Worm (Caenorhabditis elegans) whole organism, early embryonic: ENCODE measurements around the gene istr-1.

ENCODE experiments used
- B0310.2 ChIP-seq: sonication (generic microtip); optimal IDR thresholded peaks from 2 replicates; lab custom pipeline; 2016; ENCODE audit warnings: mild to moderate bottlenecking, missing genetic modification characterization, missing compliant biosample characterization
- F13C5.2 ChIP-seq: sonication (generic microtip); optimal IDR thresholded peaks from 2 replicates; lab custom pipeline; 2017; ENCODE audit warnings: mild to moderate bottlenecking, missing genetic modification characterization, inconsistent platforms, missing compliant biosample characterization
- aly-1 ChIP-seq: sonication (generic microtip); optimal IDR thresholded peaks from 2 replicates; lab custom pipeline; 2016; ENCODE audit warnings: missing genetic modification characterization, missing compliant biosample characterization
- ama-1 ChIP-seq: fragments of 150-350 bp; optimal IDR thresholded peaks from 2 replicates; lab custom pipeline; 2014
- ceh-13 ChIP-seq: fragments of 200-800 bp; sonication (Bioruptor generic); optimal IDR thresholded peaks from 2 replicates; lab custom pipeline; 2018; ENCODE audit warnings: mild to moderate bottlenecking, missing genetic modification characterization, missing compliant biosample characterization
- ceh-36 ChIP-seq: sonication (generic microtip); optimal IDR thresholded peaks from 2 replicates; lab custom pipeline; 2016; ENCODE audit warnings: missing genetic modification characterization, inconsistent platforms, missing compliant biosample characterization
- ets-7 ChIP-seq: sonication (generic microtip); optimal IDR thresholded peaks from 2 replicates; lab custom pipeline; 2016; ENCODE audit warnings: missing genotype, missing genetic modification characterization, missing compliant biosample characterization
- flt-1 ChIP-seq: fragments of 200-800 bp; sonication (Bioruptor generic); IDR thresholded peaks from 2 replicates; pipeline ENCODE4 v1.3.6; 2022; ENCODE audit warnings: missing genetic modification characterization, missing compliant biosample characterization
- hmbx-1 ChIP-seq: sonication (generic microtip); optimal IDR thresholded peaks from 2 replicates; lab custom pipeline; 2016; ENCODE audit warnings: mild to moderate bottlenecking, missing genetic modification characterization, missing compliant biosample characterization
- hmg-4 ChIP-seq: fragments of 200-800 bp; sonication (Bioruptor generic); optimal IDR thresholded peaks from 2 replicates; lab custom pipeline; 2018; ENCODE audit warnings: mild to moderate bottlenecking, missing genetic modification characterization, missing compliant biosample characterization
- hnd-1 ChIP-seq: sonication (generic microtip); optimal IDR thresholded peaks from 2 replicates; lab custom pipeline; 2016; ENCODE audit warnings: missing genetic modification characterization, missing compliant biosample characterization
- pes-1 ChIP-seq: fragments of 200-800 bp; sonication (Bioruptor generic); IDR thresholded peaks from 2 replicates; pipeline ENCODE4 v1.3.6; 2022; ENCODE audit warnings: missing genetic modification reagents, missing genetic modification characterization, missing compliant biosample characterization
- scrt-1 ChIP-seq: fragments of 200-800 bp; sonication (Bioruptor generic); IDR thresholded peaks from 2 replicates; pipeline ENCODE4 v1.3.6; 2022; ENCODE audit warnings: missing genetic modification characterization, missing compliant biosample characterization
- sea-1 ChIP-seq: fragments of 200-800 bp; sonication (Bioruptor generic); conservative IDR thresholded peaks from 2 replicates; pipeline ENCODE4 v1.3.6; 2022; ENCODE audit warnings: missing genetic modification characterization, missing compliant biosample characterization
- tbx-11 ChIP-seq: fragments of 200-800 bp; sonication (Bioruptor generic); IDR thresholded peaks from 2 replicates; pipeline ENCODE4 v1.3.6; 2022; ENCODE audit warnings: missing genetic modification characterization, missing compliant biosample characterization
- tbx-37 ChIP-seq: fragments of 200-800 bp; sonication (Bioruptor generic); conservative IDR thresholded peaks from 2 replicates; pipeline ENCODE4 v1.3.6; 2022; ENCODE audit warnings: missing genetic modification reagents, missing genetic modification characterization, missing compliant biosample characterization
- tra-4 ChIP-seq: sonication (generic microtip); optimal IDR thresholded peaks from 2 replicates; lab custom pipeline; 2017; ENCODE audit warnings: missing genetic modification characterization, missing compliant biosample characterization

The istr-1 gene

ce11 chrV:12663386-12663785, 34.3 kb upstream of the istr-1 start:
- TF ChIP-seq scrt-1, result no peak
- no peak for TF ChIP-seq tra-4 (tag; lab: Kevin White, UChicago)
- TF ChIP-seq sea-1 (GFP tag; lab: Robert Waterston, UW), result no peak

- TF ChIP-seq flt-1 (GFP tag; lab: Robert Waterston, UW) (no peak), hnd-1 (tag; lab: Kevin White, UChicago) (no peak), B0310.2 (tag; lab: Kevin White, UChicago) (no peak), tbx-11 (GFP tag; lab: Robert Waterston, UW) (no peak)
Observed at ce11 chrV:12667397-12667796, 30.3 kb upstream of the istr-1 start.

- no peak for TF ChIP-seq F13C5.2
- no peak for TF ChIP-seq tra-4 (tag; lab: Kevin White, UChicago)
- no peak for TF ChIP-seq ets-7
- no peak for TF ChIP-seq ama-1
- TF ChIP-seq tbx-37, result no peak
- no peak for TF ChIP-seq hmbx-1
- TF ChIP-seq ceh-36 (tag; lab: Kevin White, UChicago), result no peak
- no peak for TF ChIP-seq hmg-4 (GFP tag; lab: Kevin White, UChicago)
- no peak for TF ChIP-seq pes-1
- no peak for TF ChIP-seq scrt-1
- no peak for TF ChIP-seq aly-1
- no peak for TF ChIP-seq flt-1 (GFP tag; lab: Robert Waterston, UW)
- no peak for TF ChIP-seq sea-1 (GFP tag; lab: Robert Waterston, UW)
- TF ChIP-seq B0310.2 (tag; lab: Kevin White, UChicago), result no peak
- no peak for TF ChIP-seq tbx-11 (GFP tag; lab: Robert Waterston, UW)
- no peak for TF ChIP-seq hnd-1 (tag; lab: Kevin White, UChicago)
- no peak for TF ChIP-seq ceh-13 (GFP tag; lab: Kevin White, UChicago)
Observed at ce11 chrV:12667926-12668325, 29.7 kb upstream of the istr-1 start, which contains the start of gene W05B10.4. Gene W05B10.4 (plus strand): TSS chrV:12668226.

- TF ChIP-seq tbx-11 (GFP tag; lab: Robert Waterston, UW) (no peak), ets-7 (no peak), flt-1 (GFP tag; lab: Robert Waterston, UW) (no peak), ceh-13 (GFP tag; lab: Kevin White, UChicago) (no peak), hmg-4 (GFP tag; lab: Kevin White, UChicago) (no peak), tra-4 (tag; lab: Kevin White, UChicago) (no peak)
Observed at ce11 chrV:12670607-12671006, 27.1 kb upstream of the istr-1 start, which contains the start of gene srx-116. Gene srx-116 (plus strand): TSS chrV:12670907.

- no peak for TF ChIP-seq ama-1
- no peak for TF ChIP-seq ceh-13 (GFP tag; lab: Kevin White, UChicago)
- TF ChIP-seq B0310.2 (tag; lab: Kevin White, UChicago), result no peak
- no peak for TF ChIP-seq tra-4 (tag; lab: Kevin White, UChicago)
- no peak for TF ChIP-seq hmg-4 (GFP tag; lab: Kevin White, UChicago)
- TF ChIP-seq tbx-37, result no peak
- no peak for TF ChIP-seq tbx-11 (GFP tag; lab: Robert Waterston, UW)
- no peak for TF ChIP-seq aly-1
- no peak for TF ChIP-seq ceh-36 (tag; lab: Kevin White, UChicago)
- no peak for TF ChIP-seq sea-1 (GFP tag; lab: Robert Waterston, UW)
- TF ChIP-seq flt-1 (GFP tag; lab: Robert Waterston, UW), result no peak
- no peak for TF ChIP-seq hmbx-1
- TF ChIP-seq pes-1, result no peak
Observed at ce11 chrV:12673745-12674144, 23.9 kb upstream of the istr-1 start.

- TF ChIP-seq scrt-1 (no peak), aly-1 (no peak), B0310.2 (tag; lab: Kevin White, UChicago) (no peak), ceh-36 (tag; lab: Kevin White, UChicago) (no peak), ets-7 (no peak), sea-1 (GFP tag; lab: Robert Waterston, UW) (no peak), tra-4 (tag; lab: Kevin White, UChicago) (no peak), pes-1 (no peak), ceh-13 (GFP tag; lab: Kevin White, UChicago) (no peak), hnd-1 (tag; lab: Kevin White, UChicago) (no peak), hmg-4 (GFP tag; lab: Kevin White, UChicago) (no peak), ama-1 (no peak), F13C5.2 (no peak)
Observed at ce11 chrV:12676299-12676698, 21.4 kb upstream of the istr-1 start.

- TF ChIP-seq ets-7 (no peak), tbx-11 (GFP tag; lab: Robert Waterston, UW) (no peak), aly-1 (no peak), flt-1 (GFP tag; lab: Robert Waterston, UW) (no peak), ceh-36 (tag; lab: Kevin White, UChicago) (no peak), B0310.2 (tag; lab: Kevin White, UChicago) (no peak), tra-4 (tag; lab: Kevin White, UChicago) (no peak), tbx-37 (no peak)
Observed at ce11 chrV:12679292-12679691, 18.4 kb upstream of the istr-1 start.

- no peak for TF ChIP-seq F13C5.2
- TF ChIP-seq ceh-13 (GFP tag; lab: Kevin White, UChicago), result no peak
- TF ChIP-seq hmg-4 (GFP tag; lab: Kevin White, UChicago), result no peak
- no peak for TF ChIP-seq ceh-36 (tag; lab: Kevin White, UChicago)
- TF ChIP-seq tbx-11 (GFP tag; lab: Robert Waterston, UW), result no peak
- no peak for TF ChIP-seq aly-1
- no peak for TF ChIP-seq pes-1
- TF ChIP-seq B0310.2 (tag; lab: Kevin White, UChicago), result no peak
- TF ChIP-seq scrt-1, result no peak
- no peak for TF ChIP-seq tra-4 (tag; lab: Kevin White, UChicago)
- TF ChIP-seq hmbx-1, result no peak
- no peak for TF ChIP-seq ama-1
- no peak for TF ChIP-seq hnd-1 (tag; lab: Kevin White, UChicago)
- TF ChIP-seq flt-1 (GFP tag; lab: Robert Waterston, UW), result no peak
Observed at ce11 chrV:12679807-12680206, 17.9 kb upstream of the istr-1 start, which contains the start of gene frpr-15. Gene frpr-15 (plus strand): TSS chrV:12680107.
